Fruit fly (Drosophila melanogaster): ENCODE data around the gene mys.
A peak's percentile ranks its signal among the peaks of the same experiment; 100 is the strongest.

Gene mys

dm6 chrX:8091017-8091620, 29.7 kb downstream of the mys start (continued):
- peak; percentile 96 for TF ChIP-seq CG10209 (GFP tag; optimal IDR thresholded peaks at IDR 0.05)
- peak; percentile 83 for TF ChIP-seq Nf-YB (GFP tag; optimal IDR thresholded peaks at IDR 0.05)
- peak; percentile 42 for TF ChIP-seq CG9797 (GFP tag; optimal IDR thresholded peaks at IDR 0.05)
- TF ChIP-seq Med (GFP tag), result peak; percentile 98
- TF ChIP-seq CG2712 (tag; optimal IDR thresholded peaks at IDR 0.05), result peak; percentile 97
- TF ChIP-seq CG15601 (tag; optimal IDR thresholded peaks at IDR 0.05), result peak; percentile 91
- peak; percentile 95 for TF ChIP-seq CG11723 (GFP tag; optimal IDR thresholded peaks at IDR 0.05)
- no peak for TF ChIP-seq hkb (optimal IDR thresholded peaks at IDR 0.05)
- peak; percentile 99 for TF ChIP-seq hkb (GFP tag; IDR thresholded peaks at IDR 0.05)
- peak; percentile 94 for TF ChIP-seq Hsf (GFP tag; optimal IDR thresholded peaks at IDR 0.05)
- peak; percentile 86 for TF ChIP-seq sd (tag; optimal IDR thresholded peaks at IDR 0.05)
- TF ChIP-seq CG7745 (tag; optimal IDR thresholded peaks at IDR 0.05), result peak; percentile 7
- peak; percentile 94 for TF ChIP-seq run (tag; optimal IDR thresholded peaks at IDR 0.05)
- TF ChIP-seq CG18764 (GFP tag; optimal IDR thresholded peaks at IDR 0.05), result peak; percentile 91
- TF ChIP-seq nmo (GFP tag; optimal IDR thresholded peaks at IDR 0.05), result peak; percentile 94
- peak; percentile 98 for TF ChIP-seq CG2120 (GFP tag; optimal IDR thresholded peaks at IDR 0.05)
- peak; percentile 94 for TF ChIP-seq CG12104 (GFP tag; optimal IDR thresholded peaks at IDR 0.05)
- TF ChIP-seq cwo (GFP tag; optimal IDR thresholded peaks at IDR 0.05), result peak; percentile 96
- TF ChIP-seq CG17328 (GFP tag; IDR thresholded peaks at IDR 0.05), result peak; percentile 99
- TF ChIP-seq Hr78 (GFP tag; optimal IDR thresholded peaks at IDR 0.05), result peak in 1 of 2 experiments; percentile 75
- peak; percentile 95 for TF ChIP-seq croc (GFP tag; conservative IDR thresholded peaks at IDR 0.05)
- TF ChIP-seq Atf-2 (GFP tag; optimal IDR thresholded peaks at IDR 0.05), result peak; percentile 84
- TF ChIP-seq ems (GFP tag; optimal IDR thresholded peaks at IDR 0.05), result peak; percentile 91
- TF ChIP-seq CG7556 (GFP tag; optimal IDR thresholded peaks at IDR 0.05), result peak; percentile 97
- peak; percentile 95 for TF ChIP-seq CG8388 (GFP tag; optimal IDR thresholded peaks at IDR 0.05)
- TF ChIP-seq Oli (tag; optimal IDR thresholded peaks at IDR 0.05), result peak; percentile 95
- TF ChIP-seq wdn (GFP tag; IDR thresholded peaks at IDR 0.05), result peak; percentile 97
- peak; percentile 97 for TF ChIP-seq sim (GFP tag; IDR thresholded peaks at IDR 0.05)
- TF ChIP-seq Aef1 (GFP tag; IDR thresholded peaks at IDR 0.05), result peak; percentile 98
- peak; percentile 70 for TF ChIP-seq dm (GFP tag; optimal IDR thresholded peaks at IDR 0.05)
- TF ChIP-seq hb (GFP tag; IDR thresholded peaks at IDR 0.05; ENCODE audit: partially characterized antibody), result no peak
- peak; percentile 99 for TF ChIP-seq Drgx (GFP tag; IDR thresholded peaks at IDR 0.05)
- TF ChIP-seq MESR4 (GFP tag; optimal IDR thresholded peaks at IDR 0.05), result peak; percentile 42
- peak; percentile 95 for TF ChIP-seq CG34376 (GFP tag; optimal IDR thresholded peaks at IDR 0.05)
- TF ChIP-seq Hey (tag; optimal IDR thresholded peaks at IDR 0.05), result peak; percentile 91
- TF ChIP-seq mirr (GFP tag; optimal IDR thresholded peaks at IDR 0.05), result peak; percentile 57
- no peak for TF ChIP-seq sc (optimal IDR thresholded peaks at IDR 0.05)
- peak; percentile 93 for TF ChIP-seq sc (GFP tag; optimal IDR thresholded peaks at IDR 0.05)
- TF ChIP-seq dmrt99B (tag; optimal IDR thresholded peaks at IDR 0.05), result peak; percentile 97
- TF ChIP-seq gt (GFP tag; IDR thresholded peaks at IDR 0.05), result peak; percentile 87
- peak; percentile 95 for TF ChIP-seq onecut (GFP tag; IDR thresholded peaks at IDR 0.05)
- TF ChIP-seq Doc2 (GFP tag; IDR thresholded peaks at IDR 0.05), result peak; percentile 94
- peak; percentile 85 for TF ChIP-seq pnt (GFP tag; optimal IDR thresholded peaks at IDR 0.05)
- TF ChIP-seq Asciz (GFP tag; optimal IDR thresholded peaks at IDR 0.05), result peak; percentile 96
- peak; percentile 99 for TF ChIP-seq Optix (GFP tag; IDR thresholded peaks at IDR 0.05)
- TF ChIP-seq zen2 (GFP tag; IDR thresholded peaks at IDR 0.05; ENCODE audit: partially characterized antibody), result no peak
- TF ChIP-seq corto (GFP tag; optimal IDR thresholded peaks at IDR 0.05), result peak; percentile 95
- peak; percentile 87 for TF ChIP-seq CG14710 (tag; optimal IDR thresholded peaks at IDR 0.05)
- peak; percentile 89 for TF ChIP-seq CG31388 (GFP tag; optimal IDR thresholded peaks at IDR 0.05)
